Worm (Caenorhabditis elegans): ENCODE results near the gene F53H4.6.

DNA sequence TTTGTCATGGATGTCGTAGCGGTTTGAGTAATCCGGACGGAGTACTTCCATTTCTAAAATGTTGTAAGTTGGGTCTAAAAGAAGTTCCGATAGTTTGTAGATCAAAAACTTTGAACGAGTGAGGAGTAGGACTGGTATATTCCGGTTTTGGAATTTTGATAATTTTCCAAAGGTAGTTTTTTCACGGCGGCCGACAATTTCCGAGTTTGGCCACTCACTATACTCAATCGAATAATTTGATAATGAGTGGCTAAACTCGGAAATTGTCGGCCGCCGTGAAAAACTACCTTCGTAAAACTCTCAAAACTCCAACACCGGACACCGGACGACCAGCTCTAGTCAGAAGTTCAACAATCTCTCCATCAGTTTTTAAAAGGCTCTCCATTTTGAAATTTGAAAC, 16.1 kb downstream of the F53H4.6 start:
- TF ChIP-seq sea-2 (GFP tag; optimal IDR thresholded peaks at IDR 0.05) (no peak), elt-1 (tag; optimal IDR thresholded peaks at IDR 0.05) (no peak), egl-27 (tag; optimal IDR thresholded peaks at IDR 0.05) (no peak), R02D3.7 (tag; optimal IDR thresholded peaks at IDR 0.05) (no peak), ama-1 (optimal IDR thresholded peaks at IDR 0.05) (no peak), nfya-1 (tag; optimal IDR thresholded peaks at IDR 0.05; ENCODE audit: insufficient read depth) (no peak), aly-2 (tag; optimal IDR thresholded peaks at IDR 0.05) (no peak), ceh-82 (tag; optimal IDR thresholded peaks at IDR 0.05) (no peak), nhr-76 (tag; optimal IDR thresholded peaks at IDR 0.05) (no peak), nhr-28 (tag; optimal IDR thresholded peaks at IDR 0.05) (no peak), fos-1 (tag; optimal IDR thresholded peaks at IDR 0.05) (no peak), fkh-10 (GFP tag; optimal IDR thresholded peaks at IDR 0.05) (no peak), unc-62 (GFP tag; optimal IDR thresholded peaks at IDR 0.05) (no peak)

Measured in whole organism, L3 larva.